Worm (Caenorhabditis elegans) whole organism, L4 larva: ENCODE data around the gene T16G1.9.
"Not testable (repeated sequence)": the region's sequence is repeated elsewhere in the genome, so short reads cannot be mapped to it uniquely, and the experiment has no call there.

ENCODE experiments used
- aly-2 ChIP-seq: sonication (generic microtip); optimal IDR thresholded peaks from 2 replicates; lab custom pipeline; 2018; ENCODE audit warnings: missing biosample characterization, missing genetic modification characterization
- ama-1 ChIP-seq: fragments of 150-350 bp; optimal IDR thresholded peaks from 2 replicates; lab custom pipeline; 2014; ENCODE audit warnings: inconsistent platforms, mixed read lengths
- ctbp-1 ChIP-seq: fragments of 200-800 bp; sonication (Bioruptor generic); IDR thresholded peaks from 2 replicates; pipeline ENCODE4 v1.3.6; 2022; ENCODE audit warnings: missing genetic modification reagents, missing genetic modification characterization, missing compliant biosample characterization
- dve-1 ChIP-seq: sonication (generic microtip); optimal IDR thresholded peaks from 2 replicates; lab custom pipeline; 2017; ENCODE audit warnings: antibody characterized with exemption, mild to moderate bottlenecking, missing genetic modification characterization, missing compliant biosample characterization; ENCODE audit not compliant: insufficient read depth
- lin-13 ChIP-seq: fragments of 150-350 bp; optimal IDR thresholded peaks from 2 replicates; lab custom pipeline; 2014; ENCODE audit warnings: missing biosample characterization, missing genetic modification reagents, missing genetic modification characterization
- madf-5 ChIP-seq, 2 experiments: fragments of 200-800 bp; sonication (Bioruptor generic); IDR thresholded peaks; 2 replicates each; pipeline ENCODE4 v1.3.6; 2022; ENCODE audit warnings: missing compliant biosample characterization in 2 of 2, missing genetic modification characterization in 2 of 2
- mdl-1 ChIP-seq, 2 experiments: fragments of 150-350 bp in 1 of 2; sonication (generic microtip) in 1 of 2; optimal IDR thresholded peaks; 2 replicates each; lab custom pipeline; 2014 to 2017; ENCODE audit warnings: missing biosample characterization in 2 of 2, missing genetic modification characterization in 2 of 2
- nhr-11 ChIP-seq: fragments of 150-350 bp; optimal IDR thresholded peaks from 2 replicates; lab custom pipeline; 2014; ENCODE audit warnings: missing biosample characterization, missing genetic modification characterization
- nhr-28 ChIP-seq: fragments of 150-350 bp; optimal IDR thresholded peaks from 2 replicates; lab custom pipeline; 2014; ENCODE audit warnings: missing biosample characterization, missing genetic modification characterization
- nhr-76 ChIP-seq: fragments of 150-350 bp; optimal IDR thresholded peaks from 2 replicates; lab custom pipeline; 2014; ENCODE audit warnings: missing biosample characterization, missing genetic modification characterization
- pha-4 ChIP-seq, 2 experiments: fragments of 150-350 bp in 1 of 2; fragments of 200-800 bp in 1 of 2; sonication (Bioruptor generic) in 1 of 2; IDR thresholded peaks in 1 of 2; optimal IDR thresholded peaks in 1 of 2; 2 replicates each; pipeline versions ENCODE4 v1.3.6 to Lab custom; 2014 to 2022; ENCODE audit warnings: missing genetic modification characterization in 2 of 2, missing genetic modification reagents in 2 of 2, missing biosample characterization in 1 of 2, missing compliant biosample characterization in 1 of 2
- php-3 ChIP-seq: fragments of 200-800 bp; sonication (Bioruptor generic); IDR thresholded peaks from 2 replicates; pipeline ENCODE4 v1.3.6; 2022; ENCODE audit warnings: missing genetic modification reagents, missing genetic modification characterization, missing compliant biosample characterization
- snpc-4 ChIP-seq: fragments of 150-350 bp; optimal IDR thresholded peaks from 2 replicates; lab custom pipeline; 2014; ENCODE audit warnings: missing biosample characterization, missing genetic modification characterization
- zag-1 ChIP-seq: fragments of 150-350 bp; optimal IDR thresholded peaks from 2 replicates; lab custom pipeline; 2014; ENCODE audit warnings: missing biosample characterization, missing genetic modification characterization

- TF ChIP-seq ctbp-1 (GFP tag; lab: Robert Waterston, UW) (peak; percentile 69; the same call in 1 of the 2 replicates), madf-5 (GFP tag; IDR thresholded peaks at IDR 0.05; lab: Robert Waterston, UW) (peak in 1 of 2 experiments; percentile 48; a peak in 1 of 4 replicates), dve-1 (tag; lab: Kevin White, UChicago) (peak; percentile 53), pha-4 (GFP tag; IDR thresholded peaks at IDR 0.05; lab: Robert Waterston, UW) (peak; percentile 77), nhr-11 (tag; lab: Kevin White, UChicago) (peak; percentile 37)
- TF ChIP-seq zag-1; mdl-1 (tag; optimal IDR thresholded peaks at IDR 0.05; lab: Kevin White, UChicago); nhr-28 (tag; lab: Kevin White, UChicago); pha-4 (tag; optimal IDR thresholded peaks at IDR 0.05; lab: Kevin White, UChicago); php-3 (GFP tag; lab: Robert Waterston, UW); aly-2 (tag; lab: Kevin White, UChicago); nhr-76 (tag; lab: Kevin White, UChicago); snpc-4 (tag; lab: Kevin White, UChicago); ama-1 (lab: Kevin White, UChicago); lin-13 (GFP tag; lab: Kevin White, UChicago): not testable (repeated sequence)
Measured at ce11 chrV:12967925-12968327, 17.3 kb upstream of the T16G1.9 start, which contains the start of gene R186.8.
